Fruit fly (Drosophila melanogaster) S2 (cell line): ENCODE results near the gene Spn.

ENCODE experiments used
- CG8478 ChIP-seq: fragments of >200 bp; optimal IDR thresholded peaks from 2 replicates; lab custom pipeline; 2018
- CTCF ChIP-seq, 2 experiments: fragments of >200 bp; optimal IDR thresholded peaks; 2 replicates each; lab custom pipeline; 2018

DNA sequence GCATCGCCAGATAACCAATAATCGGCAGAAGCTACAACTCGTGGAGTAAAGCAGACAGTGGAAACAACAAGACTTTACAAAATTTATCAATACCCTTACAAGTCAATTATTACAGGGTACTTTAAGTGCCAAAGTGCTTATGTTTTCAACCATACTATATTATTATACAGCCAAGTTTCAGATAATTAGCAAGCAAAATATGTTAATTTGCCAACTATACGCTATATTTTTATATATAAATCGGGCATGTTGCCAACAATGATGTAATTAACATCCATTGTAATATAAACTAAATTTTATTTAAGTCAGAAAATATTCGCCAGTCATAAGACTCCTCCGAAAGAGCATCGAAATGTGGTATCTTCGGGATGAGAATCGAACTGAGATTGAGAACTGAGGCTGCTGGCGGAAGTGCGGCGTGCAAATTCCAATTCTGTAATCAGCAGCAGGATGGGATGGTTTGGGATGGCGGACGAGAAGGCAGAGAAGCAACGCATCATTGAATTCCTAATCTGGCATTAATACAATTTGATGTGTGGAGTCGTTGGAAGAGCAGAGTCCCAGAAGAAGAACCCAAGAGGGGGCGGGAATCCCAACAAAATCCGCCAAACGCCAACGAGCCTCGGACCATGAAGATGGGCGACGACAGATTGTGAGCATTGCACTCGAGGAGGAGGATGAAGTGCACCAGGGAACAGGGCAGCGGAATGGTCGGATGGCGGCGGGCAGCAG is 20.9 kb downstream of the Spn start:
- TF ChIP-seq CTCF (optimal IDR thresholded peaks at IDR 0.05; lab: Kevin White, UChicago) (no peak), CG8478 (lab: Kevin White, UChicago) (no peak)
